Worm (Caenorhabditis elegans) whole organism, young adult: ENCODE data around the gene tag-342.

Experiments
- F57C9.4 ChIP-seq: sonication (generic microtip); optimal IDR thresholded peaks from 2 replicates; lab custom pipeline; 2017; ENCODE audit warnings: mild to moderate bottlenecking, missing genetic modification characterization, missing compliant biosample characterization
- Y67H2A.10 ChIP-seq: fragments of 200-800 bp; sonication (Bioruptor generic); conservative IDR thresholded peaks from 2 replicates; pipeline ENCODE4 v1.3.6; 2022; ENCODE audit warnings: missing genetic modification reagents, missing genetic modification characterization, missing compliant biosample characterization
- lag-1 ChIP-seq: fragments of 200-800 bp; sonication (Bioruptor generic); IDR thresholded peaks from 2 replicates; pipeline ENCODE4 v1.3.6; 2022; ENCODE audit warnings: missing genetic modification reagents, missing genetic modification characterization, missing compliant biosample characterization
- madf-10 ChIP-seq: sonication (generic microtip); optimal IDR thresholded peaks from 2 replicates; lab custom pipeline; 2016; ENCODE audit warnings: mild to moderate bottlenecking, missing genetic modification characterization, missing compliant biosample characterization
- nfyb-1 ChIP-seq: fragments of 200-800 bp; sonication (Bioruptor generic); IDR thresholded peaks from 2 replicates; pipeline ENCODE4 v1.3.6; 2022; ENCODE audit warnings: missing genetic modification reagents, missing genetic modification characterization, missing compliant biosample characterization
- pha-4 ChIP-seq: fragments of 150-350 bp; sonication (generic microtip); optimal IDR thresholded peaks from 2 replicates; lab custom pipeline; 2014; ENCODE audit warnings: missing biosample characterization, missing genetic modification reagents, missing genetic modification characterization
- sdz-38 ChIP-seq: sonication (generic microtip); optimal IDR thresholded peaks from 2 replicates; lab custom pipeline; 2016; ENCODE audit warnings: missing genotype, missing genetic modification characterization, missing compliant biosample characterization

DNA sequence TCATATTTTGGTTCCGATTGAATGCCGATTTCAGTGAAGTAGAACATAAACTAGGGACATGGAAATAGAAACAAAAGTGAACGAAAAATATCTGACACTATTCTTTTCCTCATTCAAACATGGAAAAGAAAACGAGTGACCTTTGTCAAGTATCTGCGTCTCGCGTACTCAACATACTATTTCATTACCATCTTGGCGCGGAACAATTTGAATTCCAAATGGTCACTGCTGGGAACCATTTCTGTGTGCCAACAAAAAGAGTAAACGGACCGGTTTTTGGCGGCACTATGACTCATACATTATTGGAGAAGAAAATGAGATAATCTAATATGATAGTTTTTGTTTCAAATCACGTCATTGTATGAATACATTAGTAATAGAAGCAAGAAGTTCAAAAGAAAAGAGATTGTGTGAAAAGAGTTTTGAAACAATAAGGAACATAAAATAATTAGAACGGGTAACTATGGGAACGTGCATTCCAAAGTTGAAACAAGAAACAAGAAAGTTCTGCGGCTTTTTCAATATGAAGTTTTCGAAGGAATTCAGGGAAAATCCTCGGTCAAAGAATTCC is 14.6 kb downstream of the tag-342 start:
- TF ChIP-seq nfyb-1 (GFP tag; lab: Robert Waterston, UW) (no peak), pha-4 (tag; lab: Kevin White, UChicago) (no peak), Y67H2A.10 (GFP tag; lab: Robert Waterston, UW) (no peak), sdz-38 (tag; lab: Kevin White, UChicago) (no peak), F57C9.4 (no peak), lag-1 (GFP tag; lab: Robert Waterston, UW) (no peak), madf-10 (tag; lab: Kevin White, UChicago) (no peak)
